Worm (Caenorhabditis elegans) whole organism, early embryonic: ENCODE results near the gene C29F7.3.
A peak's percentile ranks its signal among the peaks of the same experiment; 100 is the strongest.

Experiments used
- B0310.2 ChIP-seq: sonication (generic microtip); optimal IDR thresholded peaks from 2 replicates; lab custom pipeline; 2016; ENCODE audit warnings: mild to moderate bottlenecking, missing genetic modification characterization, missing compliant biosample characterization
- F13C5.2 ChIP-seq: sonication (generic microtip); optimal IDR thresholded peaks from 2 replicates; lab custom pipeline; 2017; ENCODE audit warnings: mild to moderate bottlenecking, missing genetic modification characterization, inconsistent platforms, missing compliant biosample characterization
- aly-1 ChIP-seq: sonication (generic microtip); optimal IDR thresholded peaks from 2 replicates; lab custom pipeline; 2016; ENCODE audit warnings: missing genetic modification characterization, missing compliant biosample characterization
- ama-1 ChIP-seq: fragments of 150-350 bp; optimal IDR thresholded peaks from 2 replicates; lab custom pipeline; 2014
- ceh-13 ChIP-seq: fragments of 200-800 bp; sonication (Bioruptor generic); optimal IDR thresholded peaks from 2 replicates; lab custom pipeline; 2018; ENCODE audit warnings: mild to moderate bottlenecking, missing genetic modification characterization, missing compliant biosample characterization
- ceh-36 ChIP-seq: sonication (generic microtip); optimal IDR thresholded peaks from 2 replicates; lab custom pipeline; 2016; ENCODE audit warnings: missing genetic modification characterization, inconsistent platforms, missing compliant biosample characterization
- ets-7 ChIP-seq: sonication (generic microtip); optimal IDR thresholded peaks from 2 replicates; lab custom pipeline; 2016; ENCODE audit warnings: missing genotype, missing genetic modification characterization, missing compliant biosample characterization
- flt-1 ChIP-seq: fragments of 200-800 bp; sonication (Bioruptor generic); IDR thresholded peaks from 2 replicates; pipeline ENCODE4 v1.3.6; 2022; ENCODE audit warnings: missing genetic modification characterization, missing compliant biosample characterization
- hmbx-1 ChIP-seq: sonication (generic microtip); optimal IDR thresholded peaks from 2 replicates; lab custom pipeline; 2016; ENCODE audit warnings: mild to moderate bottlenecking, missing genetic modification characterization, missing compliant biosample characterization
- hmg-4 ChIP-seq: fragments of 200-800 bp; sonication (Bioruptor generic); optimal IDR thresholded peaks from 2 replicates; lab custom pipeline; 2018; ENCODE audit warnings: mild to moderate bottlenecking, missing genetic modification characterization, missing compliant biosample characterization
- hnd-1 ChIP-seq: sonication (generic microtip); optimal IDR thresholded peaks from 2 replicates; lab custom pipeline; 2016; ENCODE audit warnings: missing genetic modification characterization, missing compliant biosample characterization
- pes-1 ChIP-seq: fragments of 200-800 bp; sonication (Bioruptor generic); IDR thresholded peaks from 2 replicates; pipeline ENCODE4 v1.3.6; 2022; ENCODE audit warnings: missing genetic modification reagents, missing genetic modification characterization, missing compliant biosample characterization
- scrt-1 ChIP-seq: fragments of 200-800 bp; sonication (Bioruptor generic); IDR thresholded peaks from 2 replicates; pipeline ENCODE4 v1.3.6; 2022; ENCODE audit warnings: missing genetic modification characterization, missing compliant biosample characterization
- sea-1 ChIP-seq: fragments of 200-800 bp; sonication (Bioruptor generic); conservative IDR thresholded peaks from 2 replicates; pipeline ENCODE4 v1.3.6; 2022; ENCODE audit warnings: missing genetic modification characterization, missing compliant biosample characterization
- tbx-11 ChIP-seq: fragments of 200-800 bp; sonication (Bioruptor generic); IDR thresholded peaks from 2 replicates; pipeline ENCODE4 v1.3.6; 2022; ENCODE audit warnings: missing genetic modification characterization, missing compliant biosample characterization
- tbx-37 ChIP-seq: fragments of 200-800 bp; sonication (Bioruptor generic); conservative IDR thresholded peaks from 2 replicates; pipeline ENCODE4 v1.3.6; 2022; ENCODE audit warnings: missing genetic modification reagents, missing genetic modification characterization, missing compliant biosample characterization
- tra-4 ChIP-seq: sonication (generic microtip); optimal IDR thresholded peaks from 2 replicates; lab custom pipeline; 2017; ENCODE audit warnings: missing genetic modification characterization, missing compliant biosample characterization

Gene C29F7.3

ce11 chrX:13448665-13449099 lies 28.9 kb upstream of the C29F7.3 start:
- TF ChIP-seq hmbx-1 (tag; lab: Kevin White, UChicago) (peak; percentile 23), scrt-1 (GFP tag; lab: Robert Waterston, UW) (peak; percentile 75), ets-7 (tag; lab: Kevin White, UChicago) (peak; percentile 13), tbx-11 (GFP tag; lab: Robert Waterston, UW) (0 out of 2 replicates have a peak, but pooled peaks have one; percentile 61), hnd-1 (tag; lab: Kevin White, UChicago) (peak; percentile 48), pes-1 (GFP tag; lab: Robert Waterston, UW) (peak; percentile 85), sea-1 (GFP tag; lab: Robert Waterston, UW) (0 out of 2 replicates have a peak, but pooled peaks have one; percentile 41), ceh-36 (tag; lab: Kevin White, UChicago) (peak; percentile 76), tbx-37 (peak; percentile 55), aly-1 (peak; percentile 79), ceh-13 (GFP tag; lab: Kevin White, UChicago) (peak; percentile 64), F13C5.2 (tag; lab: Kevin White, UChicago) (peak; percentile 84)

ce11 chrX:13446418-13446817 lies 26.7 kb upstream of the C29F7.3 start, which contains the start of gene set-8:
Gene set-8, plus strand, starts transcription at chrX:13446718.
- no peak for TF ChIP-seq ceh-36 (tag; lab: Kevin White, UChicago)
- no peak for TF ChIP-seq flt-1 (GFP tag; lab: Robert Waterston, UW)
- no peak for TF ChIP-seq B0310.2 (tag; lab: Kevin White, UChicago)
- no peak for TF ChIP-seq hmbx-1 (tag; lab: Kevin White, UChicago)
- TF ChIP-seq scrt-1 (GFP tag; lab: Robert Waterston, UW) = no peak
- TF ChIP-seq tbx-37 = no peak
- TF ChIP-seq ama-1 (lab: Kevin White, UChicago) = no peak
- TF ChIP-seq tbx-11 (GFP tag; lab: Robert Waterston, UW) = no peak

- TF ChIP-seq hnd-1 (tag; lab: Kevin White, UChicago) (no peak), ceh-13 (GFP tag; lab: Kevin White, UChicago) (no peak), B0310.2 (tag; lab: Kevin White, UChicago) (no peak), tra-4 (tag; lab: Kevin White, UChicago) (no peak), pes-1 (GFP tag; lab: Robert Waterston, UW) (no peak), hmbx-1 (tag; lab: Kevin White, UChicago) (no peak), scrt-1 (GFP tag; lab: Robert Waterston, UW) (no peak), ama-1 (lab: Kevin White, UChicago) (no peak), tbx-37 (no peak), flt-1 (GFP tag; lab: Robert Waterston, UW) (no peak), hmg-4 (GFP tag; lab: Kevin White, UChicago) (no peak), ets-7 (tag; lab: Kevin White, UChicago) (no peak), aly-1 (no peak), ceh-36 (tag; lab: Kevin White, UChicago) (no peak), F13C5.2 (tag; lab: Kevin White, UChicago) (no peak), tbx-11 (GFP tag; lab: Robert Waterston, UW) (no peak), sea-1 (GFP tag; lab: Robert Waterston, UW) (no peak)
Measured at ce11 chrX:13444267-13444666, 24.5 kb upstream of the C29F7.3 start.

- no peak for TF ChIP-seq ceh-13 (GFP tag; lab: Kevin White, UChicago)
- no peak for TF ChIP-seq tbx-11 (GFP tag; lab: Robert Waterston, UW)
- TF ChIP-seq flt-1 (GFP tag; lab: Robert Waterston, UW) = no peak
Measured at ce11 chrX:13443283-13443682, 23.5 kb upstream of the C29F7.3 start.

DNA sequence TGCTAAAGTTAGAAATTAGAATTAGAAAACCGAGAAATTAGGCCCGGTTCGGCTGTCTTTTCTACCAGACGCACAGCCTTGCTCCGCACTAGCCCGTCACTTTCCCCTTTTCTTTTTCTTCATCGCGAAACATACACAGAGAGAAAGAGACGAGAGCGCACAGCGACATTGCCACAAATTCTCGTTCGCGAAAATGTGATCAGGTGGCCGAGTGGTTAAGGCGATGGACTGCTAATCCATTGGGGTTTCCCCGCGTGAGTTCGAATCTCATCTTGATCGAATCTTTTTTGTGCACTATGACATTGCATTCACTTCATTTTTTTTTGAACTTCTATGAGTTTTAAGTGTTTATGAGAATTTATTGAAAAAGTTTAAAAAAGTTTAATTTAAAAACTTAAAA lies 22.7 kb upstream of the C29F7.3 start:
- TF ChIP-seq scrt-1 (GFP tag; lab: Robert Waterston, UW) (no peak), flt-1 (GFP tag; lab: Robert Waterston, UW) (peak; percentile 32; the same call in 1 of the 2 replicates), hmg-4 (GFP tag; lab: Kevin White, UChicago) (peak; percentile 22), F13C5.2 (tag; lab: Kevin White, UChicago) (peak; percentile 55), sea-1 (GFP tag; lab: Robert Waterston, UW) (0 out of 2 replicates have a peak, but pooled peaks have one; percentile 41)

DNA sequence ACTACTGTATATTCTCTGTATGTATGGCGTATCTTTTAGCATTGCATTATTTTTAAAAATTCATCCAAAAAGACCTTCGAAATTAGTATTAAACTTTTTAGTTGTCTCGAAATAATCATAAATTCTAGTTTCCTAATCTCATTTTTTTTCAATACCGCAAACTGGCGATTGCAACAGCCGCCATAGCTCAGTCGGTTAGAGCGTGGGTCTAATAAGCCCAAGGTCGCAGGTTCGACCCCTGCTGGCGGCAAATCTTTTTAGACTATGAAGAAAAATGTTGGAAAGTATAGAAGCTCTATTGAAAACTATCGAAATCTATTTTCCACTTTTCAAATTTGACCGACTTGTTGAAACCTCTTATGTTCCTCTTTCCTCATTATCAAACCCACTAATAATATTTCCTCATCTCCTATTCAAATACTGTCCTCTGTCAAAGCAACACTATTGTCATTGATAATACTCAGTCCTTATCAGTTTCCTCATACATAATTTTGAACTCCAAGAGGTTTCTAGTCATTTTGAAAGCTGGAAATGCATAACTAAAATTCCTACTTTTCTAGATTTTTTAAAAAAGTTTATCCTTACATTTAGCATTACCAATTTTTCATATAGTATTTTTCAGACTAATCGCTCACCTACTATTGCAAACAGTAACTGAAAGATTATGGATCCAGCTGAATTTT lies 16.2 kb upstream of the C29F7.3 start, which contains the start of gene jmjd-3.3:
Gene jmjd-3.3, plus strand, starts transcription at position 633 of the 683 bp plus-strand sequence.
- TF ChIP-seq aly-1 (no peak), pes-1 (GFP tag; lab: Robert Waterston, UW) (no peak), flt-1 (GFP tag; lab: Robert Waterston, UW) (no peak), hnd-1 (tag; lab: Kevin White, UChicago) (no peak), F13C5.2 (tag; lab: Kevin White, UChicago) (no peak), tra-4 (tag; lab: Kevin White, UChicago) (no peak), hmbx-1 (tag; lab: Kevin White, UChicago) (no peak), sea-1 (GFP tag; lab: Robert Waterston, UW) (no peak), hmg-4 (GFP tag; lab: Kevin White, UChicago) (no peak), scrt-1 (GFP tag; lab: Robert Waterston, UW) (no peak), tbx-11 (GFP tag; lab: Robert Waterston, UW) (no peak), tbx-37 (no peak), ets-7 (tag; lab: Kevin White, UChicago) (no peak)

DNA sequence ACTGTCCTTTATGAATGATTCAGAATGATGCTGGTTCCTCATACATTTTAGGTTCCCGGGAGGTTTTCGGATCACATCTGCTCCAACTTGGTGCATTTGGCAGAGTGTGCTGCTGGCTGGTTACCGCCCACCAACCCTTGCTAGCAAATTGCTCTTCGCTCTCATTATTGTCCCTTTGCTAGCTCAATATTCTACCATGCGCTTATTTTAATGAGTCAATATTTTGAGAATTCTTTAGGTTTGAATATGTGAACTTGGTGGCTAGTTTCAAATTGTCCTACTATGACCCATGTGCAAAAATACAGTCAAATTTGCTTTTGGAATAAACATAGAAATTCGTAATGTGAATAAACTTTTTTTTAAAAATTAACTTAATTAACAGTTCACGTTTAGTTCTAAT lies 15.4 kb upstream of the C29F7.3 start:
- TF ChIP-seq pes-1 (GFP tag; lab: Robert Waterston, UW) (no peak), F13C5.2 (tag; lab: Kevin White, UChicago) (no peak), B0310.2 (tag; lab: Kevin White, UChicago) (no peak), aly-1 (no peak), hnd-1 (tag; lab: Kevin White, UChicago) (no peak), ets-7 (tag; lab: Kevin White, UChicago) (no peak)
